Worm (Caenorhabditis elegans): ENCODE results near the gene nphp-4.

ce11 chrV:11797272-11797855 lies 46.2 kb downstream of the nphp-4 start:
- TF ChIP-seq ceh-16 (tag; optimal IDR thresholded peaks at IDR 0.05) (no peak), lin-15B (tag; optimal IDR thresholded peaks at IDR 0.05) (no peak), snpc-4 (tag; optimal IDR thresholded peaks at IDR 0.05) (no peak), elt-2 (tag; optimal IDR thresholded peaks at IDR 0.05) (no peak), aly-2 (tag; optimal IDR thresholded peaks at IDR 0.05) (no peak), mdl-1 (tag; optimal IDR thresholded peaks at IDR 0.05) (no peak)
